Worm (Caenorhabditis elegans) whole organism, L4/young adult: ENCODE data around the gene F56D6.13.

Source experiments
- W03F9.2 ChIP-seq: fragments of 150-350 bp; optimal IDR thresholded peaks from 2 replicates; lab custom pipeline; 2014; ENCODE audit warnings: missing biosample characterization, missing genetic modification characterization
- him-1 ChIP-seq: sonication (generic microtip); optimal IDR thresholded peaks from 2 replicates; lab custom pipeline; 2016; ENCODE audit warnings: missing genotype, missing genetic modification reagents, missing genetic modification characterization, missing compliant biosample characterization

DNA sequence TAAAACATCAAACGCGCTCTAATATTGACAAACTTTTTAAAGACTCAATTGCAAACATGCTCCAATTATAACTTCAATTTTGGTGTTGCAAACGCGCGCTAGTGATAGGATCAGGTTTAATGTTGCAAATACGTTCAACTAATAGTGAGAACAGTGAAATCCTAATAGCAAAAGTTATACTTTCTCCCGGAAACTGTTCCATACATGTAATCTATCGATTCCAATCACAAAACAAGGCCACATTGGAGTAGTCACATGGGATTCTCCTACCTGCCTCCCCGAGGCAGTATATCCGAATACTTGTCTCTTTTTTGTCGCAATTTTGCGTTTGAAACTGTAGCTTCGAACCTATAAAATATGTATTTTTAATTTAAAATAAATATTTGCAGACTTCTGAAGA is 39.3 kb upstream of the F56D6.13 start:
- TF ChIP-seq W03F9.2 (tag; lab: Kevin White, UChicago) (no peak), him-1 (no peak)
